Fruit fly (Drosophila melanogaster): ENCODE results near the gene CG10183.

Gene CG10183

dm6 chr3R:23569195-23569594 lies 29.6 kb downstream of the CG10183 start:
- no peak for TF ChIP-seq Ssrp (tag; optimal IDR thresholded peaks at IDR 0.05)
- peak; percentile 84 for TF ChIP-seq Ets65A (GFP tag)

dm6 chr3R:23557244-23557643 lies 41.6 kb downstream of the CG10183 start, which contains the start of gene beat-IV:
TSS of gene beat-IV (plus strand) at chr3R:23557412.
- TF ChIP-seq CG7556 (GFP tag; optimal IDR thresholded peaks at IDR 0.05): no peak
- TF ChIP-seq CG6654 (GFP tag; optimal IDR thresholded peaks at IDR 0.05): no peak
- peak; percentile 94 for TF ChIP-seq Deaf1 (tag; optimal IDR thresholded peaks at IDR 0.05)
- no peak for TF ChIP-seq tap (tag; optimal IDR thresholded peaks at IDR 0.05)
- TF ChIP-seq CG17612 (GFP tag; IDR thresholded peaks at IDR 0.05): no peak
- peak; percentile 8 for TF ChIP-seq CG3163 (GFP tag; optimal IDR thresholded peaks at IDR 0.05)
- no peak for TF ChIP-seq CG30403 (GFP tag; optimal IDR thresholded peaks at IDR 0.05)
- TF ChIP-seq bsh (GFP tag; optimal IDR thresholded peaks at IDR 0.05): no peak
- TF ChIP-seq Gug (GFP tag; IDR thresholded peaks at IDR 0.05): no peak
- peak; percentile 56 for TF ChIP-seq Jarid2 (GFP tag; optimal IDR thresholded peaks at IDR 0.05)
- peak; percentile 5 to 12 for TF ChIP-seq Trl (optimal IDR thresholded peaks at IDR 0.05)
- TF ChIP-seq Trl (GFP tag; optimal IDR thresholded peaks at IDR 0.05): no peak
- TF ChIP-seq CG4404 (GFP tag; IDR thresholded peaks at IDR 0.05): no peak
- peak; percentile 50 for TF ChIP-seq abd-A (tag; optimal IDR thresholded peaks at IDR 0.05)
- no peak for TF ChIP-seq ara (GFP tag; IDR thresholded peaks at IDR 0.05)
- no peak; the same call in 1 of the 2 replicates for TF ChIP-seq amos (GFP tag; IDR thresholded peaks at IDR 0.05; ENCODE audit: partially characterized antibody)

- TF ChIP-seq Scr (GFP tag; IDR thresholded peaks at IDR 0.05; ENCODE audit: partially characterized antibody) (no peak), HLH54F (GFP tag; optimal IDR thresholded peaks at IDR 0.05) (no peak), Oaz (GFP tag; IDR thresholded peaks at IDR 0.05) (no peak), fu2 (GFP tag; optimal IDR thresholded peaks at IDR 0.05) (no peak), CG12219 (GFP tag; optimal IDR thresholded peaks at IDR 0.05) (no peak), CG14965 (GFP tag; optimal IDR thresholded peaks at IDR 0.05; ENCODE audit: borderline replicate concordance) (no peak), CG18262 (tag; optimal IDR thresholded peaks at IDR 0.05) (no peak), Vsx1 (GFP tag; optimal IDR thresholded peaks at IDR 0.05) (no peak)
These were observed 42.0 kb downstream of the CG10183 start, which contains the start of gene CG10164 for dm6 chr3R:23556843-23557242. TSS of gene CG10164 (minus strand) at chr3R:23556943.

Measured in whole organism, embryonic.